Worm (Caenorhabditis elegans) whole organism, late embryonic: ENCODE results near the gene col-178.

Source experiments
- T23F11.4 ChIP-seq: fragments of 200-800 bp; sonication (Bioruptor generic); optimal IDR thresholded peaks from 2 replicates; lab custom pipeline; 2018; ENCODE audit warnings: mild to moderate bottlenecking, missing genetic modification characterization, missing compliant biosample characterization
- ahr-1 ChIP-seq: sonication (generic microtip); optimal IDR thresholded peaks from 2 replicates; lab custom pipeline; 2016; ENCODE audit warnings: missing genetic modification characterization, missing compliant biosample characterization
- ama-1 ChIP-seq: fragments of 150-350 bp; optimal IDR thresholded peaks from 2 replicates; lab custom pipeline; 2014
- ceh-31 ChIP-seq: sonication (generic microtip); optimal IDR thresholded peaks from 2 replicates; lab custom pipeline; 2016; ENCODE audit warnings: missing genetic modification characterization, missing compliant biosample characterization
- dmd-4 ChIP-seq: sonication (generic microtip); optimal IDR thresholded peaks from 2 replicates; lab custom pipeline; 2016; ENCODE audit warnings: borderline replicate concordance, missing genetic modification characterization, missing compliant biosample characterization
- elt-2 ChIP-seq: sonication (generic microtip); optimal IDR thresholded peaks from 2 replicates; lab custom pipeline; 2016; ENCODE audit warnings: missing genetic modification reagents, missing genetic modification characterization, missing compliant biosample characterization
- gmeb-2 ChIP-seq: sonication (generic microtip); optimal IDR thresholded peaks from 2 replicates; lab custom pipeline; 2016; ENCODE audit warnings: missing genetic modification characterization, inconsistent platforms, missing compliant biosample characterization
- lim-6 ChIP-seq: sonication (generic microtip); optimal IDR thresholded peaks from 2 replicates; lab custom pipeline; 2016; ENCODE audit warnings: missing genetic modification characterization, missing compliant biosample characterization
- pax-1 ChIP-seq: fragments of 150-350 bp; optimal IDR thresholded peaks from 2 replicates; lab custom pipeline; 2014; ENCODE audit warnings: missing biosample characterization, missing genetic modification characterization
- rnt-1 ChIP-seq: sonication (generic microtip); optimal IDR thresholded peaks from 2 replicates; lab custom pipeline; 2016; ENCODE audit warnings: missing genetic modification characterization, missing compliant biosample characterization
- syd-9 ChIP-seq: sonication (generic microtip); optimal IDR thresholded peaks from 2 replicates; lab custom pipeline; 2016; ENCODE audit warnings: mild to moderate bottlenecking, missing genetic modification characterization, moderate library complexity, missing compliant biosample characterization

ce11 chrX:11222597-11223218 is 23.5 kb downstream of the col-178 start, which contains the start of gene C34F6.9:
- TF ChIP-seq ceh-31, result no peak
- no peak for TF ChIP-seq rnt-1 (tag; lab: Kevin White, UChicago)
- TF ChIP-seq dmd-4 (tag; lab: Kevin White, UChicago), result no peak
- no peak for TF ChIP-seq pax-1 (tag; lab: Kevin White, UChicago)
- TF ChIP-seq T23F11.4 (GFP tag; lab: Kevin White, UChicago), result no peak
- no peak for TF ChIP-seq syd-9 (tag; lab: Kevin White, UChicago)
- no peak for TF ChIP-seq lim-6 (tag; lab: Kevin White, UChicago)
- TF ChIP-seq gmeb-2 (tag; lab: Kevin White, UChicago), result no peak
- no peak for TF ChIP-seq elt-2
- no peak for TF ChIP-seq ama-1 (lab: Kevin White, UChicago)
- TF ChIP-seq ahr-1 (tag; lab: Kevin White, UChicago), result no peak
